Worm (Caenorhabditis elegans) whole organism, young adult: ENCODE measurements around the gene ins-13.

Source experiments
- B0336.3 ChIP-seq: fragments of 200-800 bp; sonication (Bioruptor generic); IDR thresholded peaks from 2 replicates; pipeline ENCODE4 v1.3.6; 2022; ENCODE audit warnings: missing genetic modification characterization, missing compliant biosample characterization
- F39B2.1 ChIP-seq: fragments of 200-800 bp; sonication (Bioruptor generic); IDR thresholded peaks from 2 replicates; pipeline ENCODE4 v1.3.6; 2022; ENCODE audit warnings: missing genetic modification reagents, missing genetic modification characterization, missing compliant biosample characterization
- F52B5.7 ChIP-seq: sonication (generic microtip); optimal IDR thresholded peaks from 2 replicates; lab custom pipeline; 2016; ENCODE audit warnings: mild to moderate bottlenecking, missing genetic modification characterization, missing compliant biosample characterization
- F57A8.1 ChIP-seq: fragments of 200-800 bp; sonication (Bioruptor generic); optimal IDR thresholded peaks from 2 replicates; lab custom pipeline; 2018; ENCODE audit warnings: mild to moderate bottlenecking, missing genetic modification characterization, moderate library complexity, missing compliant biosample characterization
- K12H6.12 ChIP-seq: fragments of 200-800 bp; sonication (Bioruptor generic); optimal IDR thresholded peaks from 2 replicates; lab custom pipeline; 2018; ENCODE audit warnings: mild to moderate bottlenecking, missing genetic modification characterization, missing compliant biosample characterization
- T07F8.4 ChIP-seq: sonication (generic microtip); optimal IDR thresholded peaks from 2 replicates; lab custom pipeline; 2016; ENCODE audit warnings: mild to moderate bottlenecking, missing genetic modification characterization, moderate library complexity, missing compliant biosample characterization
- T26A5.8 ChIP-seq: sonication (generic microtip); optimal IDR thresholded peaks from 2 replicates; lab custom pipeline; 2016; ENCODE audit warnings: missing genetic modification characterization, missing compliant biosample characterization
- Y53G8AR.9 ChIP-seq: fragments of 200-800 bp; sonication (Bioruptor generic); conservative IDR thresholded peaks from 2 replicates; pipeline ENCODE4 v1.3.6; 2022; ENCODE audit warnings: missing genetic modification reagents, missing genetic modification characterization, missing compliant biosample characterization
- ama-1 ChIP-seq, 3 experiments: fragments of 150-350 bp in 1 of 3; sonication (generic microtip) in 2 of 3; optimal IDR thresholded peaks; 2 replicates each; lab custom pipeline; 2014 to 2018; ENCODE audit warnings: missing biosample characterization in 2 of 3, missing genetic modification characterization in 2 of 3, missing genetic modification reagents in 2 of 3
- atf-7 ChIP-seq: sonication (generic microtip); optimal IDR thresholded peaks from 2 replicates; lab custom pipeline; 2017; ENCODE audit warnings: mild to moderate bottlenecking, missing genetic modification characterization, missing compliant biosample characterization
- attf-5 ChIP-seq: fragments of 200-800 bp; sonication (Bioruptor generic); optimal IDR thresholded peaks from 2 replicates; lab custom pipeline; 2018; ENCODE audit warnings: mild to moderate bottlenecking, missing genetic modification characterization, missing compliant biosample characterization
- cebp-1 ChIP-seq, 2 experiments: fragments of 200-800 bp in 1 of 2; sonication (Bioruptor generic) in 1 of 2; sonication (generic microtip) in 1 of 2; IDR thresholded peaks in 1 of 2; optimal IDR thresholded peaks in 1 of 2; 2 replicates each; pipeline versions ENCODE4 v1.3.6 to Lab custom; 2017 to 2022; ENCODE audit warnings: missing compliant biosample characterization in 2 of 2, missing genetic modification characterization in 2 of 2, mild to moderate bottlenecking in 1 of 2, missing genetic modification reagents in 1 of 2, moderate library complexity in 1 of 2
- ceh-79 ChIP-seq: sonication (generic microtip); optimal IDR thresholded peaks from 2 replicates; lab custom pipeline; 2017; ENCODE audit warnings: mild to moderate bottlenecking, missing genetic modification characterization, missing compliant biosample characterization
- chd-7 ChIP-seq: sonication (generic microtip); optimal IDR thresholded peaks from 2 replicates; lab custom pipeline; 2016; ENCODE audit warnings: mild to moderate bottlenecking, missing genetic modification characterization, moderate library complexity, missing compliant biosample characterization
- ets-4 ChIP-seq: fragments of 200-800 bp; sonication (Bioruptor generic); optimal IDR thresholded peaks from 2 replicates; lab custom pipeline; 2018; ENCODE audit warnings: mild to moderate bottlenecking, missing genetic modification characterization, missing compliant biosample characterization
- him-1 ChIP-seq: sonication (generic microtip); optimal IDR thresholded peaks from 2 replicates; lab custom pipeline; 2016; ENCODE audit warnings: missing genotype, missing genetic modification reagents, missing genetic modification characterization, missing compliant biosample characterization
- hlh-26 ChIP-seq: fragments of 200-800 bp; sonication (Bioruptor generic); conservative IDR thresholded peaks from 2 replicates; pipeline ENCODE4 v1.3.6; 2022; ENCODE audit warnings: missing genetic modification reagents, missing genetic modification characterization, missing compliant biosample characterization
- hmg-1.2 ChIP-seq: fragments of 200-800 bp; sonication (Bioruptor generic); IDR thresholded peaks from 2 replicates; pipeline ENCODE4 v1.3.6; 2022; ENCODE audit warnings: missing genetic modification reagents, missing genetic modification characterization, missing compliant biosample characterization
- hrde-1 ChIP-seq: sonication (generic microtip); optimal IDR thresholded peaks from 2 replicates; lab custom pipeline; 2016; ENCODE audit warnings: missing genetic modification characterization, mild to moderate bottlenecking, missing compliant biosample characterization, moderate library complexity, missing genotype, missing genetic modification reagents, borderline replicate concordance
- let-607 ChIP-seq, 2 experiments: fragments of 200-800 bp in 1 of 2; sonication (Bioruptor generic) in 1 of 2; sonication (generic microtip) in 1 of 2; optimal IDR thresholded peaks; 2 replicates each; lab custom pipeline; 2016 to 2018; ENCODE audit warnings: mild to moderate bottlenecking in 2 of 2, missing compliant biosample characterization in 2 of 2, missing genetic modification characterization in 2 of 2, moderate library complexity in 2 of 2, missing genotype in 1 of 2
- lin-26 ChIP-seq: fragments of 200-800 bp; sonication (Bioruptor generic); IDR thresholded peaks from 2 replicates; pipeline ENCODE4 v1.3.6; 2022; ENCODE audit warnings: missing genetic modification reagents, missing genetic modification characterization, missing compliant biosample characterization
- lin-40 ChIP-seq: sonication (generic microtip); optimal IDR thresholded peaks from 2 replicates; lab custom pipeline; 2016; ENCODE audit warnings: missing genetic modification characterization, mild to moderate bottlenecking, missing compliant biosample characterization, missing genotype, missing genetic modification reagents
- lir-1 ChIP-seq: fragments of 200-800 bp; sonication (Bioruptor generic); conservative IDR thresholded peaks from 2 replicates; pipeline ENCODE4 v1.3.6; 2022; ENCODE audit warnings: missing genetic modification reagents, missing genetic modification characterization, missing compliant biosample characterization
- madf-10 ChIP-seq: sonication (generic microtip); optimal IDR thresholded peaks from 2 replicates; lab custom pipeline; 2016; ENCODE audit warnings: mild to moderate bottlenecking, missing genetic modification characterization, missing compliant biosample characterization
- madf-3 ChIP-seq: fragments of 200-800 bp; sonication (Bioruptor generic); IDR thresholded peaks from 2 replicates; pipeline ENCODE4 v1.3.6; 2022; ENCODE audit warnings: missing genetic modification reagents, missing genetic modification characterization, missing compliant biosample characterization
- mcd-1 ChIP-seq: fragments of 200-800 bp; sonication (Bioruptor generic); IDR thresholded peaks from 2 replicates; pipeline ENCODE4 v1.3.6; 2022; ENCODE audit warnings: missing genetic modification reagents, missing genetic modification characterization, missing compliant biosample characterization
- nfya-2 ChIP-seq: fragments of 200-800 bp; sonication (Bioruptor generic); IDR thresholded peaks from 2 replicates; pipeline ENCODE4 v1.3.6; 2022; ENCODE audit warnings: missing genetic modification reagents, missing genetic modification characterization, missing compliant biosample characterization
- nfyb-1 ChIP-seq: fragments of 200-800 bp; sonication (Bioruptor generic); IDR thresholded peaks from 2 replicates; pipeline ENCODE4 v1.3.6; 2022; ENCODE audit warnings: missing genetic modification reagents, missing genetic modification characterization, missing compliant biosample characterization
- nhr-80 ChIP-seq: sonication (generic microtip); optimal IDR thresholded peaks from 2 replicates; lab custom pipeline; 2016; ENCODE audit warnings: missing genetic modification characterization, missing compliant biosample characterization
- nhr-90 ChIP-seq: sonication (generic microtip); optimal IDR thresholded peaks from 2 replicates; lab custom pipeline; 2016; ENCODE audit warnings: missing genotype, mild to moderate bottlenecking, missing genetic modification characterization, missing compliant biosample characterization
- pbrm-1 ChIP-seq: fragments of 200-800 bp; sonication (Bioruptor generic); IDR thresholded peaks from 2 replicates; pipeline ENCODE4 v1.3.6; 2022; ENCODE audit warnings: missing genetic modification reagents, missing genetic modification characterization, missing compliant biosample characterization
- snpc-4 ChIP-seq, 5 experiments: fragments of 150-350 bp in 1 of 5; sonication (generic microtip) in 4 of 5; optimal IDR thresholded peaks; 2 replicates each; lab custom pipeline; 2014 to 2018; ENCODE audit warnings: missing genetic modification characterization in 5 of 5, missing biosample characterization in 3 of 5, antibody characterized with exemption in 2 of 5, mild to moderate bottlenecking in 2 of 5, missing compliant biosample characterization in 2 of 5, missing genotype in 2 of 5, moderate library complexity in 2 of 5, missing genetic modification reagents in 1 of 5
- ztf-26 ChIP-seq: sonication (generic microtip); optimal IDR thresholded peaks from 2 replicates; lab custom pipeline; 2017; ENCODE audit warnings: missing genetic modification characterization, missing compliant biosample characterization

The ins-13 gene

ce11 chrII:5574925-5575324 lies 30.3 kb upstream of the ins-13 start (continued):
- TF ChIP-seq nfyb-1 (GFP tag; lab: Robert Waterston, UW) (peak; percentile 67; the same call in 1 of the 2 replicates), hrde-1 (tag; lab: Kevin White, UChicago) (no peak), madf-10 (tag; lab: Kevin White, UChicago) (no peak), Y53G8AR.9 (GFP tag; lab: Robert Waterston, UW) (peak; percentile 81; the same call in 1 of the 2 replicates), hmg-1.2 (GFP tag; lab: Robert Waterston, UW) (peak; percentile 19; the same call in 1 of the 2 replicates), mcd-1 (GFP tag; lab: Robert Waterston, UW) (peak; percentile 38; the same call in 1 of the 2 replicates), lin-26 (GFP tag; lab: Robert Waterston, UW) (peak; percentile 37; the same call in 1 of the 2 replicates), F52B5.7 (tag; lab: Kevin White, UChicago) (peak; percentile 62), madf-3 (peak; percentile 67; the same call in 1 of the 2 replicates), let-607 (tag; optimal IDR thresholded peaks at IDR 0.05; lab: Kevin White, UChicago) (peak; percentile 49 to 76), F39B2.1 (GFP tag; lab: Robert Waterston, UW) (no peak), nfya-2 (no peak), cebp-1 (GFP tag; IDR thresholded peaks at IDR 0.05; lab: Robert Waterston, UW) (no peak), cebp-1 (tag; optimal IDR thresholded peaks at IDR 0.05; lab: Kevin White, UChicago) (peak; percentile 40), B0336.3 (GFP tag; lab: Robert Waterston, UW) (peak; percentile 80), F57A8.1 (GFP tag; lab: Kevin White, UChicago) (no peak), pbrm-1 (peak; percentile 36; the same call in 1 of the 2 replicates)
- TF ChIP-seq, all 124 proteins: peak for 29

ce11 chrII:5572082-5572746 lies 27.6 kb upstream of the ins-13 start:
- TF ChIP-seq snpc-4 (GFP tag; optimal IDR thresholded peaks at IDR 0.05; lab: Kevin White, UChicago) (no peak), snpc-4 (tag; optimal IDR thresholded peaks at IDR 0.05; lab: Kevin White, UChicago) (peak in 1 of 4 experiments; percentile 51), B0336.3 (GFP tag; lab: Robert Waterston, UW) (no peak), chd-7 (tag; lab: Kevin White, UChicago) (peak; percentile 35), hmg-1.2 (GFP tag; lab: Robert Waterston, UW) (0 out of 2 replicates have a peak, but pooled peaks have one; percentile 32), cebp-1 (GFP tag; IDR thresholded peaks at IDR 0.05; lab: Robert Waterston, UW) (no peak), cebp-1 (tag; optimal IDR thresholded peaks at IDR 0.05; lab: Kevin White, UChicago) (peak; percentile 28), attf-5 (GFP tag; lab: Kevin White, UChicago) (peak; percentile 5), lin-40 (tag; lab: Kevin White, UChicago) (peak; percentile 18), ztf-26 (peak; percentile 5), lir-1 (GFP tag; lab: Robert Waterston, UW) (no peak), nhr-80 (tag; lab: Kevin White, UChicago) (peak; percentile 38), K12H6.12 (tag; lab: Kevin White, UChicago) (no peak), T07F8.4 (tag; lab: Kevin White, UChicago) (no peak), ceh-79 (tag; lab: Kevin White, UChicago) (no peak), hlh-26 (GFP tag; lab: Robert Waterston, UW) (no peak), ama-1 (optimal IDR thresholded peaks at IDR 0.05; lab: Kevin White, UChicago) (peak; percentile 9), ama-1 (GFP tag; optimal IDR thresholded peaks at IDR 0.05; lab: Kevin White, UChicago) (no peak), him-1 (tag; lab: Kevin White, UChicago) (no peak), Y53G8AR.9 (GFP tag; lab: Robert Waterston, UW) (no peak), atf-7 (tag; lab: Kevin White, UChicago) (peak; percentile 7), ets-4 (GFP tag; lab: Kevin White, UChicago) (no peak), nhr-90 (tag; lab: Kevin White, UChicago) (no peak), T26A5.8 (tag; lab: Kevin White, UChicago) (no peak), mcd-1 (GFP tag; lab: Robert Waterston, UW) (no peak)
